Fruit fly (Drosophila melanogaster): ENCODE data around the gene Abcd3.

dm6 chrX:19735270-19735669 lies 15.3 kb upstream of the Abcd3 start, which contains the start of gene CG14234:
- TF ChIP-seq psq (optimal IDR thresholded peaks at IDR 0.05) (no peak), ttk (optimal IDR thresholded peaks at IDR 0.05) (no peak), Sin3A (optimal IDR thresholded peaks at IDR 0.05) (no peak), h (optimal IDR thresholded peaks at IDR 0.05) (no peak), insv (optimal IDR thresholded peaks at IDR 0.05) (no peak), Myc (optimal IDR thresholded peaks at IDR 0.05) (no peak)
